Worm (Caenorhabditis elegans): Measurements from ENCODE around the gene tlk-1.

ce11 chrIII:9733333-9733732, 33.7 kb downstream of the tlk-1 start:
- TF ChIP-seq W03F9.2 (tag; optimal IDR thresholded peaks at IDR 0.05) (no peak), dao-5 (tag; optimal IDR thresholded peaks at IDR 0.05) (no peak)

All from whole organism, L4/young adult.